Worm (Caenorhabditis elegans) whole organism, young adult: ENCODE measurements around the gene srw-21.

Source experiments
- B0019.2 ChIP-seq: fragments of 200-800 bp; sonication (Bioruptor generic); conservative IDR thresholded peaks from 2 replicates; pipeline ENCODE4 v1.3.6; 2022; ENCODE audit warnings: missing genetic modification reagents, missing genetic modification characterization, missing compliant biosample characterization
- B0035.1 ChIP-seq: sonication (generic microtip); optimal IDR thresholded peaks from 2 replicates; lab custom pipeline; 2016; ENCODE audit warnings: missing genetic modification characterization, mild to moderate bottlenecking, missing compliant biosample characterization, missing genotype, missing genetic modification reagents
- C06A6.2 ChIP-seq: fragments of 200-800 bp; sonication (Bioruptor generic); conservative IDR thresholded peaks from 2 replicates; pipeline ENCODE4 v1.3.6; 2022; ENCODE audit warnings: missing genetic modification characterization, missing compliant biosample characterization
- D2030.7 ChIP-seq: fragments of 200-800 bp; sonication (Bioruptor generic); IDR thresholded peaks from 2 replicates; pipeline ENCODE4 v1.3.6; 2022; ENCODE audit warnings: missing genetic modification reagents, missing genetic modification characterization, missing compliant biosample characterization
- F23B12.7 ChIP-seq: sonication (generic microtip); optimal IDR thresholded peaks from 2 replicates; lab custom pipeline; 2017; ENCODE audit warnings: missing genetic modification characterization, mild to moderate bottlenecking, missing compliant biosample characterization, antibody characterized with exemption, moderate library complexity; ENCODE audit not compliant: insufficient read depth
- F37B4.10 ChIP-seq: fragments of 200-800 bp; sonication (Bioruptor generic); IDR thresholded peaks from 2 replicates; pipeline ENCODE4 v1.3.6; 2022; ENCODE audit warnings: missing genetic modification characterization, missing compliant biosample characterization
- F55B11.4 ChIP-seq: sonication (generic microtip); optimal IDR thresholded peaks from 2 replicates; lab custom pipeline; 2016; ENCODE audit warnings: missing compliant biosample characterization, missing genetic modification characterization, borderline replicate concordance; ENCODE audit not compliant: insufficient read depth
- F57C9.4 ChIP-seq: sonication (generic microtip); optimal IDR thresholded peaks from 2 replicates; lab custom pipeline; 2017; ENCODE audit warnings: mild to moderate bottlenecking, missing genetic modification characterization, missing compliant biosample characterization
- Y53G8AR.9 ChIP-seq: fragments of 200-800 bp; sonication (Bioruptor generic); conservative IDR thresholded peaks from 2 replicates; pipeline ENCODE4 v1.3.6; 2022; ENCODE audit warnings: missing genetic modification reagents, missing genetic modification characterization, missing compliant biosample characterization
- Y67H2A.10 ChIP-seq: fragments of 200-800 bp; sonication (Bioruptor generic); conservative IDR thresholded peaks from 2 replicates; pipeline ENCODE4 v1.3.6; 2022; ENCODE audit warnings: missing genetic modification reagents, missing genetic modification characterization, missing compliant biosample characterization
- ZK185.1 ChIP-seq: sonication (generic microtip); optimal IDR thresholded peaks from 2 replicates; lab custom pipeline; 2016; ENCODE audit warnings: mild to moderate bottlenecking, missing genetic modification characterization, missing compliant biosample characterization; ENCODE audit not compliant: poor library complexity, severe bottlenecking
- akir-1 ChIP-seq: fragments of 200-800 bp; sonication (Bioruptor generic); optimal IDR thresholded peaks from 2 replicates; lab custom pipeline; 2018; ENCODE audit warnings: mild to moderate bottlenecking, missing genetic modification characterization, moderate library complexity, missing compliant biosample characterization
- ama-1 ChIP-seq, 3 experiments: fragments of 150-350 bp in 1 of 3; sonication (generic microtip) in 2 of 3; optimal IDR thresholded peaks; 2 replicates each; lab custom pipeline; 2014 to 2018; ENCODE audit warnings: missing biosample characterization in 2 of 3, missing genetic modification characterization in 2 of 3, missing genetic modification reagents in 2 of 3
- aptf-3 ChIP-seq: fragments of 200-800 bp; sonication (Bioruptor generic); IDR thresholded peaks from 2 replicates; pipeline ENCODE4 v1.3.6; 2022; ENCODE audit warnings: missing genetic modification characterization, missing compliant biosample characterization
- atf-7 ChIP-seq: sonication (generic microtip); optimal IDR thresholded peaks from 2 replicates; lab custom pipeline; 2017; ENCODE audit warnings: mild to moderate bottlenecking, missing genetic modification characterization, missing compliant biosample characterization
- attf-3 ChIP-seq: fragments of 200-800 bp; sonication (Bioruptor generic); conservative IDR thresholded peaks from 2 replicates; pipeline ENCODE4 v1.3.6; 2022; ENCODE audit warnings: missing genetic modification reagents, missing genetic modification characterization, missing compliant biosample characterization
- attf-6 ChIP-seq: fragments of 200-800 bp; sonication (Bioruptor generic); IDR thresholded peaks from 2 replicates; pipeline ENCODE4 v1.3.6; 2022; ENCODE audit warnings: missing genetic modification reagents, missing genetic modification characterization, missing compliant biosample characterization
- bed-1 ChIP-seq: fragments of 200-800 bp; sonication (Bioruptor generic); IDR thresholded peaks from 2 replicates; pipeline ENCODE4 v1.3.6; 2022; ENCODE audit warnings: missing genetic modification reagents, missing genetic modification characterization, missing compliant biosample characterization
- ccch-3 ChIP-seq: fragments of 200-800 bp; sonication (Bioruptor generic); optimal IDR thresholded peaks from 2 replicates; lab custom pipeline; 2018; ENCODE audit warnings: mild to moderate bottlenecking, missing genetic modification characterization, missing compliant biosample characterization
- cebp-2 ChIP-seq: fragments of 200-800 bp; sonication (Bioruptor generic); IDR thresholded peaks from 2 replicates; pipeline ENCODE4 v1.3.6; 2022; ENCODE audit warnings: missing genetic modification characterization, missing compliant biosample characterization
- ceh-40 ChIP-seq: fragments of 200-800 bp; sonication (Bioruptor generic); IDR thresholded peaks from 2 replicates; pipeline ENCODE4 v1.3.6; 2022; ENCODE audit warnings: missing genetic modification characterization, missing compliant biosample characterization
- ceh-91 ChIP-seq: fragments of 200-800 bp; sonication (Bioruptor generic); IDR thresholded peaks from 2 replicates; pipeline ENCODE4 v1.3.6; 2022; ENCODE audit warnings: missing genetic modification reagents, missing genetic modification characterization, missing compliant biosample characterization
- die-1 ChIP-seq: sonication (generic microtip); optimal IDR thresholded peaks from 2 replicates; lab custom pipeline; 2016; ENCODE audit warnings: missing genotype, mild to moderate bottlenecking, missing genetic modification characterization, missing compliant biosample characterization
- dox-1 ChIP-seq: fragments of 200-800 bp; sonication (Bioruptor generic); IDR thresholded peaks from 2 replicates; pipeline ENCODE4 v1.3.6; 2022; ENCODE audit warnings: missing genetic modification reagents, missing genetic modification characterization, missing compliant biosample characterization
- dpff-1 ChIP-seq: sonication (generic microtip); optimal IDR thresholded peaks from 2 replicates; lab custom pipeline; 2017; ENCODE audit warnings: mild to moderate bottlenecking, missing genetic modification characterization, missing compliant biosample characterization
- dpl-1 ChIP-seq: fragments of 150-350 bp; optimal IDR thresholded peaks from 2 replicates; lab custom pipeline; 2014; ENCODE audit warnings: missing biosample characterization, missing genetic modification reagents, missing genetic modification characterization
- egl-18 ChIP-seq: fragments of 200-800 bp; sonication (Bioruptor generic); IDR thresholded peaks from 2 replicates; pipeline ENCODE4 v1.3.6; 2022; ENCODE audit warnings: missing genetic modification reagents, missing genetic modification characterization, missing compliant biosample characterization
- egrh-3 ChIP-seq: fragments of 200-800 bp; sonication (Bioruptor generic); IDR thresholded peaks from 2 replicates; pipeline ENCODE4 v1.3.6; 2022; ENCODE audit warnings: missing genetic modification reagents, missing genetic modification characterization, missing compliant biosample characterization
- gei-17 ChIP-seq: fragments of 200-800 bp; sonication (Bioruptor generic); optimal IDR thresholded peaks from 2 replicates; lab custom pipeline; 2018; ENCODE audit warnings: mild to moderate bottlenecking, missing genetic modification characterization, missing compliant biosample characterization
- lin-40 ChIP-seq: sonication (generic microtip); optimal IDR thresholded peaks from 2 replicates; lab custom pipeline; 2016; ENCODE audit warnings: missing genetic modification characterization, mild to moderate bottlenecking, missing compliant biosample characterization, missing genotype, missing genetic modification reagents
- madf-8 ChIP-seq: fragments of 200-800 bp; sonication (Bioruptor generic); conservative IDR thresholded peaks from 2 replicates; pipeline ENCODE4 v1.3.6; 2022; ENCODE audit warnings: missing genetic modification reagents, missing genetic modification characterization, missing compliant biosample characterization
- mel-28 ChIP-seq: sonication (generic microtip); optimal IDR thresholded peaks from 2 replicates; lab custom pipeline; 2016; ENCODE audit warnings: borderline replicate concordance, mild to moderate bottlenecking, missing genetic modification characterization, missing compliant biosample characterization
- nfyb-1 ChIP-seq: fragments of 200-800 bp; sonication (Bioruptor generic); IDR thresholded peaks from 2 replicates; pipeline ENCODE4 v1.3.6; 2022; ENCODE audit warnings: missing genetic modification reagents, missing genetic modification characterization, missing compliant biosample characterization
- nhr-120 ChIP-seq: fragments of 200-800 bp; sonication (Bioruptor generic); IDR thresholded peaks from 2 replicates; pipeline ENCODE4 v1.3.6; 2022; ENCODE audit warnings: missing genetic modification characterization, missing compliant biosample characterization
- nhr-27 ChIP-seq: fragments of 200-800 bp; sonication (Bioruptor generic); optimal IDR thresholded peaks from 2 replicates; lab custom pipeline; 2018; ENCODE audit warnings: mild to moderate bottlenecking, missing genetic modification characterization, moderate library complexity, missing compliant biosample characterization
- pha-4 ChIP-seq: fragments of 150-350 bp; sonication (generic microtip); optimal IDR thresholded peaks from 2 replicates; lab custom pipeline; 2014; ENCODE audit warnings: missing biosample characterization, missing genetic modification reagents, missing genetic modification characterization
- sdz-38 ChIP-seq: sonication (generic microtip); optimal IDR thresholded peaks from 2 replicates; lab custom pipeline; 2016; ENCODE audit warnings: missing genotype, missing genetic modification characterization, missing compliant biosample characterization
- snpc-1.3 ChIP-seq: sonication (generic microtip); optimal IDR thresholded peaks from 2 replicates; lab custom pipeline; 2017; ENCODE audit warnings: missing genetic modification characterization, mild to moderate bottlenecking, missing compliant biosample characterization, antibody characterized with exemption, moderate library complexity, missing genotype, missing genetic modification reagents; ENCODE audit not compliant: insufficient read depth
- snpc-3.4 ChIP-seq: sonication (generic microtip); optimal IDR thresholded peaks from 2 replicates; lab custom pipeline; 2017; ENCODE audit warnings: missing genetic modification characterization, mild to moderate bottlenecking, missing compliant biosample characterization, antibody characterized with exemption, moderate library complexity, missing genotype, missing genetic modification reagents
- somi-1 ChIP-seq: fragments of 200-800 bp; sonication (Bioruptor generic); optimal IDR thresholded peaks from 2 replicates; lab custom pipeline; 2018; ENCODE audit warnings: mild to moderate bottlenecking, missing genetic modification characterization, missing compliant biosample characterization
- sptf-2 ChIP-seq: fragments of 200-800 bp; sonication (Bioruptor generic); optimal IDR thresholded peaks from 2 replicates; lab custom pipeline; 2018; ENCODE audit warnings: mild to moderate bottlenecking, missing genetic modification characterization, missing compliant biosample characterization
- tbp1 ChIP-seq: fragments of 200-800 bp; sonication (Bioruptor generic); optimal IDR thresholded peaks from 2 replicates; lab custom pipeline; 2018; ENCODE audit warnings: mild to moderate bottlenecking, missing genetic modification characterization, missing compliant biosample characterization
- tbx-9 ChIP-seq: sonication (generic microtip); optimal IDR thresholded peaks from 2 replicates; lab custom pipeline; 2016; ENCODE audit warnings: borderline replicate concordance, missing genetic modification characterization, inconsistent platforms, missing compliant biosample characterization
- unc-130 ChIP-seq: sonication (generic microtip); optimal IDR thresholded peaks from 2 replicates; lab custom pipeline; 2016; ENCODE audit warnings: missing genetic modification reagents, missing genetic modification characterization, missing compliant biosample characterization
- zfh-2 ChIP-seq: fragments of 200-800 bp; sonication (Bioruptor generic); conservative IDR thresholded peaks from 2 replicates; pipeline ENCODE4 v1.3.6; 2022; ENCODE audit warnings: missing genetic modification reagents, missing genetic modification characterization, missing compliant biosample characterization
- zim-3 ChIP-seq: sonication (generic microtip); optimal IDR thresholded peaks from 2 replicates; lab custom pipeline; 2017; ENCODE audit warnings: mild to moderate bottlenecking, missing genetic modification characterization, moderate library complexity, missing compliant biosample characterization
- ztf-22 ChIP-seq: fragments of 200-800 bp; sonication (Bioruptor generic); optimal IDR thresholded peaks from 2 replicates; lab custom pipeline; 2018; ENCODE audit warnings: mild to moderate bottlenecking, missing genetic modification characterization, moderate library complexity, missing compliant biosample characterization
- ztf-26 ChIP-seq: sonication (generic microtip); optimal IDR thresholded peaks from 2 replicates; lab custom pipeline; 2017; ENCODE audit warnings: missing genetic modification characterization, missing compliant biosample characterization
- ztf-6 ChIP-seq: fragments of 200-800 bp; sonication (Bioruptor generic); IDR thresholded peaks from 2 replicates; pipeline ENCODE4 v1.3.6; 2022; ENCODE audit warnings: missing genetic modification reagents, missing genetic modification characterization, missing compliant biosample characterization

Gene srw-21

ce11 chrV:15479825-15480224, 8.0 kb upstream of the srw-21 start (continued):
- TF ChIP-seq nfyb-1 (GFP tag; lab: Robert Waterston, UW): 0 out of 2 replicates have a peak, but pooled peaks have one; percentile 50
- TF ChIP-seq ztf-26 (tag; lab: Kevin White, UChicago): no peak
- no peak for TF ChIP-seq atf-7 (tag; lab: Kevin White, UChicago)
- no peak for TF ChIP-seq unc-130 (GFP tag; lab: Kevin White, UChicago)
- peak; percentile 55 for TF ChIP-seq die-1 (tag; lab: Kevin White, UChicago)
- no peak for TF ChIP-seq attf-3
- TF ChIP-seq nhr-27 (tag; lab: Kevin White, UChicago): no peak
- TF ChIP-seq zim-3 (tag; lab: Kevin White, UChicago): no peak
- TF ChIP-seq ama-1 (optimal IDR thresholded peaks at IDR 0.05; lab: Kevin White, UChicago): no peak
- peak in 1 of 2 experiments; percentile 46 for TF ChIP-seq ama-1 (GFP tag; optimal IDR thresholded peaks at IDR 0.05; lab: Kevin White, UChicago)
- TF ChIP-seq Y67H2A.10 (GFP tag; lab: Robert Waterston, UW): no peak
- peak; percentile 78 for TF ChIP-seq D2030.7 (GFP tag; lab: Robert Waterston, UW)
- no peak for TF ChIP-seq lin-40 (tag; lab: Kevin White, UChicago)
- no peak for TF ChIP-seq F55B11.4 (tag; lab: Kevin White, UChicago)
- TF ChIP-seq attf-6 (GFP tag; lab: Robert Waterston, UW): 0 out of 2 replicates have a peak, but pooled peaks have one; percentile 35
- TF ChIP-seq bed-1 (GFP tag; lab: Robert Waterston, UW): no peak
- TF ChIP-seq zfh-2 (GFP tag; lab: Robert Waterston, UW): no peak
- peak; percentile 52 for TF ChIP-seq snpc-1.3
- no peak for TF ChIP-seq gei-17 (GFP tag; lab: Kevin White, UChicago)
- no peak for TF ChIP-seq ztf-22 (GFP tag; lab: Kevin White, UChicago)
- TF ChIP-seq snpc-3.4 (tag; lab: Kevin White, UChicago): peak; percentile 81
- TF ChIP-seq pha-4 (tag; lab: Kevin White, UChicago): no peak
- TF ChIP-seq mel-28 (tag; lab: Kevin White, UChicago): no peak
- TF ChIP-seq Y53G8AR.9 (GFP tag; lab: Robert Waterston, UW): no peak
- TF ChIP-seq ZK185.1: no peak
- TF ChIP-seq F57C9.4 (tag; lab: Kevin White, UChicago): no peak
- TF ChIP-seq F23B12.7 (tag; lab: Kevin White, UChicago): no peak
- no peak for TF ChIP-seq tbx-9 (tag; lab: Kevin White, UChicago)
- TF ChIP-seq akir-1 (GFP tag; lab: Kevin White, UChicago): no peak
- TF ChIP-seq sdz-38: no peak
- peak; percentile 88 for TF ChIP-seq tbp1
- TF ChIP-seq ccch-3 (GFP tag; lab: Kevin White, UChicago): no peak
- no peak for TF ChIP-seq C06A6.2
- no peak for TF ChIP-seq B0035.1 (tag; lab: Kevin White, UChicago)
- TF ChIP-seq sptf-2: peak; percentile 45
- no peak for TF ChIP-seq nhr-120 (GFP tag; lab: Robert Waterston, UW)
- TF ChIP-seq ztf-6: no peak
- no peak for TF ChIP-seq dpff-1
- no peak for TF ChIP-seq aptf-3 (GFP tag; lab: Robert Waterston, UW)
- TF ChIP-seq F37B4.10: no peak
- no peak for TF ChIP-seq dpl-1 (GFP tag; lab: Kevin White, UChicago)
- TF ChIP-seq B0019.2 (GFP tag; lab: Robert Waterston, UW): no peak
- TF ChIP-seq cebp-2 (GFP tag; lab: Robert Waterston, UW): no peak
- no peak for TF ChIP-seq egrh-3
- TF ChIP-seq egl-18 (GFP tag; lab: Robert Waterston, UW): no peak
- no peak for TF ChIP-seq ceh-40 (GFP tag; lab: Robert Waterston, UW)
- TF ChIP-seq madf-8 (GFP tag; lab: Robert Waterston, UW): no peak
- TF ChIP-seq ceh-91 (GFP tag; lab: Robert Waterston, UW): no peak
- no peak for TF ChIP-seq somi-1 (GFP tag; lab: Kevin White, UChicago)
- peak; percentile 35; the same call in 1 of the 2 replicates for TF ChIP-seq dox-1
